Worm (Caenorhabditis elegans) whole organism, mixed stage, embryonic: Measurements from ENCODE around the gene W10G11.1.

Source experiments
- bed-3 ChIP-seq: fragments of 200-800 bp; sonication (Bioruptor generic); optimal IDR thresholded peaks from 3 replicates; lab custom pipeline; 2018; ENCODE audit warnings: mild to moderate bottlenecking, missing genetic modification characterization, moderate library complexity, missing compliant biosample characterization
- blmp-1 ChIP-seq: fragments of 150-350 bp; optimal IDR thresholded peaks from 2 replicates; lab custom pipeline; 2014; ENCODE audit warnings: missing biosample characterization, missing genetic modification characterization
- ceh-43 ChIP-seq: fragments of 200-800 bp; sonication (Bioruptor generic); optimal IDR thresholded peaks from 2 replicates; lab custom pipeline; 2018; ENCODE audit warnings: mild to moderate bottlenecking, missing genetic modification characterization, moderate library complexity, missing compliant biosample characterization
- ces-1 ChIP-seq: fragments of 150-350 bp; optimal IDR thresholded peaks from 2 replicates; lab custom pipeline; 2014; ENCODE audit warnings: missing biosample characterization, missing genetic modification reagents, missing genetic modification characterization
- cnd-1 ChIP-seq: fragments of 200-800 bp; sonication (Bioruptor generic); optimal IDR thresholded peaks from 2 replicates; lab custom pipeline; 2018; ENCODE audit warnings: mild to moderate bottlenecking, missing genetic modification characterization, missing compliant biosample characterization
- elt-3 ChIP-seq: fragments of 150-350 bp; optimal IDR thresholded peaks from 2 replicates; lab custom pipeline; 2014; ENCODE audit warnings: missing biosample characterization, missing genetic modification characterization
- ham-2 ChIP-seq: fragments of 200-800 bp; sonication (Bioruptor generic); optimal IDR thresholded peaks from 2 replicates; lab custom pipeline; 2018; ENCODE audit warnings: mild to moderate bottlenecking, missing genetic modification characterization, missing compliant biosample characterization
- lin-13 ChIP-seq: fragments of 150-350 bp; optimal IDR thresholded peaks from 2 replicates; lab custom pipeline; 2014; ENCODE audit warnings: missing biosample characterization, missing genetic modification characterization
- lin-32 ChIP-seq: fragments of 200-800 bp; sonication (Bioruptor generic); optimal IDR thresholded peaks from 2 replicates; lab custom pipeline; 2018; ENCODE audit warnings: mild to moderate bottlenecking, missing genetic modification characterization, missing compliant biosample characterization
- nhr-12 ChIP-seq: fragments of 150-350 bp; optimal IDR thresholded peaks from 2 replicates; lab custom pipeline; 2014; ENCODE audit warnings: missing biosample characterization, missing genetic modification characterization
- nhr-76 ChIP-seq: sonication (generic microtip); optimal IDR thresholded peaks from 2 replicates; lab custom pipeline; 2017; ENCODE audit warnings: missing biosample characterization, missing genetic modification characterization
- pha-4 ChIP-seq: fragments of 150-350 bp; optimal IDR thresholded peaks from 2 replicates; lab custom pipeline; 2018; ENCODE audit warnings: missing biosample characterization, missing genetic modification reagents, missing genetic modification characterization

ce11 chrII:3570927-3571538, 10.5 kb upstream of the W10G11.1 start, which contains the start of the genes clec-128 and clec-129:
- TF ChIP-seq ham-2 (GFP tag; lab: Kevin White, UChicago) (no peak), ces-1 (no peak), elt-3 (tag; lab: Kevin White, UChicago) (no peak), pha-4 (tag; lab: Kevin White, UChicago) (no peak), ceh-43 (GFP tag; lab: Kevin White, UChicago) (no peak), nhr-76 (tag; lab: Kevin White, UChicago) (no peak), blmp-1 (tag; lab: Kevin White, UChicago) (no peak), lin-13 (tag; lab: Kevin White, UChicago) (no peak), lin-32 (GFP tag; lab: Kevin White, UChicago) (no peak), bed-3 (GFP tag; lab: Kevin White, UChicago) (no peak), nhr-12 (tag; lab: Kevin White, UChicago) (no peak), cnd-1 (tag; lab: Kevin White, UChicago) (no peak)
